Worm (Caenorhabditis elegans) whole organism, L3 larva: ENCODE results near the gene K07F5.14.
"Not testable (repeated sequence)": the region's sequence is repeated elsewhere in the genome, so short reads cannot be mapped to it uniquely, and the experiment has no call there.

ENCODE experiments used
- aly-2 ChIP-seq: fragments of 150-350 bp; optimal IDR thresholded peaks from 2 replicates; lab custom pipeline; 2014; ENCODE audit warnings: missing biosample characterization, missing genetic modification characterization
- egl-5 ChIP-seq: fragments of 150-350 bp; optimal IDR thresholded peaks from 2 replicates; lab custom pipeline; 2017; ENCODE audit warnings: missing biosample characterization, missing genetic modification reagents, missing genetic modification characterization, inconsistent platforms
- nhr-76 ChIP-seq: fragments of 150-350 bp; sonication (generic microtip); optimal IDR thresholded peaks from 5 replicates; lab custom pipeline; 2014; ENCODE audit warnings: missing biosample characterization, missing genetic modification characterization
- pha-4 ChIP-seq: fragments of 150-350 bp; optimal IDR thresholded peaks from 2 replicates; lab custom pipeline; 2014; ENCODE audit warnings: missing biosample characterization, missing genetic modification reagents, missing genetic modification characterization
- skn-1 ChIP-seq: fragments of 150-350 bp; optimal IDR thresholded peaks from 2 replicates; lab custom pipeline; 2014; ENCODE audit warnings: missing biosample characterization, missing genetic modification characterization
- snpc-4 ChIP-seq: fragments of 150-350 bp; optimal IDR thresholded peaks from 2 replicates; lab custom pipeline; 2014; ENCODE audit warnings: missing biosample characterization, missing genetic modification characterization
- tbx-2 ChIP-seq: sonication (generic microtip); optimal IDR thresholded peaks from 2 replicates; lab custom pipeline; 2016; ENCODE audit warnings: mild to moderate bottlenecking, missing genetic modification characterization, missing compliant biosample characterization
- unc-62 ChIP-seq: fragments of 150-350 bp; sonication (generic microtip); optimal IDR thresholded peaks from 4 replicates; lab custom pipeline; 2014; ENCODE audit warnings: missing biosample characterization, missing genetic modification reagents, missing genetic modification characterization
- ztf-4 ChIP-seq: fragments of 150-350 bp; optimal IDR thresholded peaks from 2 replicates; lab custom pipeline; 2014; ENCODE audit warnings: missing biosample characterization, missing genetic modification characterization

DNA sequence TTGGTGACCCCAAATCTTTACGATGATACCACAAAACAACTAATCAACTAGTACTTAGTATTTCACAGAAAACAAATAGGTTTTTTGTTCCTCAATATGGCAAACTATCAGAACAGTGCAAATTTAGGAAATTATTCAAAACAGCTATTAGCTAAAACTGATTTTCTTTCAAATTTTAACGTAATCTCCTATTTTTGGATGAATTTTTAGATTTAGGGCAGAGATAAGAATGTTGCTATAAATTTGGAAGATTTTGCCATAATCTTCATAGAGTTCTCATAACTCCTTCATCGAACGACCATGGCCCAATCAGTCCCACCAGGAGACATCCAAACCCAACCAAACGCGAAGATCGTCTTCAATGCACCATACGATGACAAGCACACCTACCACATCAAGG lies 24.7 kb upstream of the K07F5.14 start, which contains the start of gene msp-10:
- not testable (repeated sequence) for TF ChIP-seq pha-4; ztf-4; nhr-76 (tag; lab: Kevin White, UChicago); aly-2; egl-5 (tag; lab: Kevin White, UChicago); snpc-4 (tag; lab: Kevin White, UChicago); unc-62 (GFP tag; lab: Kevin White, UChicago); skn-1 (tag; lab: Kevin White, UChicago); tbx-2 (tag; lab: Kevin White, UChicago)
